Worm (Caenorhabditis elegans): ENCODE measurements around the gene gei-15.

DNA sequence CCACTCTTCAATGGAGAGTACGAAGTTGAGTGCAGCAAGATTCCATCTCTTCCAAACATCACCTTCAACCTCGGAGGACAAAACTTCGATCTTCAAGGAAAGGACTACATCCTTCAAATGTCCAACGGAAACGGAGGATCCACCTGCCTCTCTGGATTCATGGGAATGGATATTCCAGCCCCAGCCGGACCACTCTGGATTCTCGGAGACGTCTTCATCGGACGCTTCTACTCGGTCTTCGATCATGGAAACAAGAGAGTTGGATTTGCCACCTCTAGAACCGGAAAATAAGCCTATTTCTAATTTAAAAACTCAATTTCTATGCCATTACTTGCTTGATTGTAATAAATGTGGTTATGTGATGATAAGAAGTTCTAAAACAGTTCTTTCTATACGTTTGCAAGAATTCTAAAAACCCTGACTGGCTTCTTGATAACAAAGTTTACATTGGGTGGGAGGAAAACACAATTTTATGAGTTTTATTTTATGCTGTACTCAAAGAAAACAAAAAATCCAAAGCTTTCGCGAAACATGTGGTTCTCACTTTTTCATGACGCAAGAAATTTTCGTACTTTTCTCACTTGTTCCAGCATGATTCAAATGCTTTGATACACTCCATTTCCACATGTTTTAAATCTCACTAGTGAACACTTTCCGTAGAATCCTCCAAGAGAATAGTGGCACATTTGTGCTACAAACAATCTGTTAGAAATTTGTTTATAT lies 30.6 kb downstream of the gei-15 start:
- no peak for TF ChIP-seq sptf-1 (tag; optimal IDR thresholded peaks at IDR 0.05)
- TF ChIP-seq pha-4 (tag; optimal IDR thresholded peaks at IDR 0.05), result no peak
- TF ChIP-seq nhr-237 (tag; optimal IDR thresholded peaks at IDR 0.05), result no peak

Measured in whole organism, mixed stage, embryonic.